Worm (Caenorhabditis elegans): ENCODE data around the gene C32D5.10.
A peak's percentile ranks its signal among the peaks of the same experiment; 100 is the strongest.

Gene C32D5.10

DNA sequence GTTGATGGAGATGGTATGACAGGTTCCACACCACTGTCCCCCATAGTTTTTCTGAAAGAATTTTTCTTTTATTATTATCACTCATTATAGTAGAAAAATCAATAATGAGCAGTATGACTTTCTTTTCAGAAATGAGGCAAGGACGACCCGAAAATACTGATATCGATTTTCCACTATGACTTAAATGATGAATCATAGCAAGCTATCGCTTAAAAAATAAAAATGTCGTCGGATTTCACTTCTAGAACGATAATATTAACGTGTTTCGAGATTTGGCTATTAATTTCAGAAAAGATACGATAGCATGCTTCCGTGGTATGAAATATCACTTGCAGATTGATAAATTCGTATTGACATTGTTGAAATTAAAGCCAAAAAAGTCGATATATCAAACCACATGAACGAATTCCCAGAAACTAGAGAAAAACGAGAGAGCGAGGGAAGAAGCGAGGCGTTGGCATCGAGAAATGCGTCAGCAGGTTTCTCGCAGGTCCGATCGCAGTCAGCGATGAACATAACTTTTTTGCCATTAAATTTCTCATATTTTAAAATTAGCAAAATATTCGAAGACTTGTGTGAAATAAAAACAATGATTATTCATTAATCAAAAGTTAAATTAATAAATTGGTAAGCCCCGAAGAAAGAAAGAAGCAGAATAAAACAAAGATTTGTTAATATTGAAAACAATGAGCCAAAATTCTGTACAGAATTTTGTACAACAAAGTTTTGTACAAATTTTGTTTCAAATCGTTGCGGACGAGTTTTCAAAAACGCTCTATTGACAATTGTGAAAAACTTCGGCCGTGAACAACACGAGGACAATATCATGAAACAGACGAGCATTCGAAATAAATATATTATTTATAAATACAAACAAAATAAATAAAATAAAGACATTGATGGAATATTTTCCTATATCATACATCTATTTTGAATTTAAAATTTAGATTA lies 3.9 kb upstream of the C32D5.10 start, which contains the start of gene C32D5.11 (continued):
- no peak for TF ChIP-seq zfp-3 (GFP tag; conservative IDR thresholded peaks at IDR 0.05)
- TF ChIP-seq zag-1 (tag; optimal IDR thresholded peaks at IDR 0.05): no peak
- peak; percentile 61; the same call in 1 of the 2 replicates for TF ChIP-seq hmg-1.1 (GFP tag; IDR thresholded peaks at IDR 0.05)
- TF ChIP-seq dpl-1 (GFP tag; optimal IDR thresholded peaks at IDR 0.05): peak; percentile 67
- TF ChIP-seq lin-38 (GFP tag; IDR thresholded peaks at IDR 0.05): peak; percentile 65
- TF ChIP-seq attf-4 (tag; optimal IDR thresholded peaks at IDR 0.05): no peak
- TF ChIP-seq spr-1 (tag; optimal IDR thresholded peaks at IDR 0.05): no peak
- TF ChIP-seq F49E8.2 (tag; optimal IDR thresholded peaks at IDR 0.05; ENCODE audit: borderline replicate concordance): no peak
- peak; percentile 60 for TF ChIP-seq nhr-11 (tag; optimal IDR thresholded peaks at IDR 0.05)
- TF ChIP-seq sdz-12 (GFP tag; optimal IDR thresholded peaks at IDR 0.05): no peak
- no peak for TF ChIP-seq zfp-2 (tag; optimal IDR thresholded peaks at IDR 0.05)
- TF ChIP-seq dmd-8 (GFP tag; IDR thresholded peaks at IDR 0.05): no peak
- no peak for TF ChIP-seq daf-8 (GFP tag; IDR thresholded peaks at IDR 0.05)
- no peak for TF ChIP-seq egl-43 (GFP tag; IDR thresholded peaks at IDR 0.05)
- TF ChIP-seq duxl-1 (tag; optimal IDR thresholded peaks at IDR 0.05; ENCODE audit: poor library complexity): peak; percentile 66
- no peak for TF ChIP-seq mxl-2 (GFP tag; conservative IDR thresholded peaks at IDR 0.05)
- TF ChIP-seq ztf-11 (tag; optimal IDR thresholded peaks at IDR 0.05): no peak
- no peak for TF ChIP-seq unc-39 (tag; optimal IDR thresholded peaks at IDR 0.05)
- no peak for TF ChIP-seq nhr-102 (tag; optimal IDR thresholded peaks at IDR 0.05)
- TF ChIP-seq tra-1 (GFP tag; IDR thresholded peaks at IDR 0.05): no peak
- TF ChIP-seq ces-1 (GFP tag; optimal IDR thresholded peaks at IDR 0.05): no peak
- no peak for TF ChIP-seq lim-7 (GFP tag; IDR thresholded peaks at IDR 0.05)
- TF ChIP-seq ceh-62 (tag; optimal IDR thresholded peaks at IDR 0.05): no peak
- TF ChIP-seq fkh-10 (GFP tag; optimal IDR thresholded peaks at IDR 0.05): peak; percentile 29
- TF ChIP-seq nhr-48 (tag; optimal IDR thresholded peaks at IDR 0.05): peak; percentile 26
- TF ChIP-seq mdl-1 (tag; optimal IDR thresholded peaks at IDR 0.05): peak in 1 of 2 experiments; percentile 46
- TF ChIP-seq T26A8.4 (GFP tag; IDR thresholded peaks at IDR 0.05): peak; percentile 55
- no peak for TF ChIP-seq dmd-9 (GFP tag; IDR thresholded peaks at IDR 0.05)
- TF ChIP-seq zip-11 (GFP tag; IDR thresholded peaks at IDR 0.05): no peak
- no peak for TF ChIP-seq php-3 (GFP tag; IDR thresholded peaks at IDR 0.05)
- TF ChIP-seq Y5F2A.4 (GFP tag; optimal IDR thresholded peaks at IDR 0.05): no peak
- TF ChIP-seq jun-1 (tag; optimal IDR thresholded peaks at IDR 0.05): no peak
- TF ChIP-seq tag-97 (GFP tag; IDR thresholded peaks at IDR 0.05): no peak
- TF ChIP-seq daf-16 (GFP tag; optimal IDR thresholded peaks at IDR 0.05): no peak
- TF ChIP-seq daf-16 (tag; optimal IDR thresholded peaks at IDR 0.05): no peak
- TF ChIP-seq mxl-3 (GFP tag; optimal IDR thresholded peaks at IDR 0.05): peak; percentile 42
- TF ChIP-seq ceh-82 (tag; optimal IDR thresholded peaks at IDR 0.05): no peak
- TF ChIP-seq lin-13 (GFP tag; optimal IDR thresholded peaks at IDR 0.05): peak; percentile 66
- no peak for TF ChIP-seq ctbp-1 (GFP tag; IDR thresholded peaks at IDR 0.05)
- TF ChIP-seq skn-1 (tag; optimal IDR thresholded peaks at IDR 0.05): no peak
- no peak for TF ChIP-seq nhr-111 (GFP tag; optimal IDR thresholded peaks at IDR 0.05)
- no peak for TF ChIP-seq madf-9 (GFP tag; conservative IDR thresholded peaks at IDR 0.05)
- no peak for TF ChIP-seq Y105C5A.15 (GFP tag; IDR thresholded peaks at IDR 0.05)
- peak; percentile 82 for TF ChIP-seq hlh-30 (tag; optimal IDR thresholded peaks at IDR 0.05; ENCODE audit: insufficient read depth)
- TF ChIP-seq nhr-77 (tag; optimal IDR thresholded peaks at IDR 0.05): peak; percentile 30
- TF ChIP-seq ZK337.2 (GFP tag; IDR thresholded peaks at IDR 0.05): 0 out of 2 replicates have a peak, but pooled peaks have one; percentile 8
- TF ChIP-seq pqm-1 (tag; optimal IDR thresholded peaks at IDR 0.05): no peak
- TF ChIP-seq nhr-10 (tag; optimal IDR thresholded peaks at IDR 0.05): no peak
- no peak for TF ChIP-seq snpc-1.2 (GFP tag; IDR thresholded peaks at IDR 0.05)
- TF ChIP-seq nhr-28 (tag; optimal IDR thresholded peaks at IDR 0.05): peak; percentile 70
